Fruit fly (Drosophila melanogaster): ENCODE data around the gene CG15550.

Gene CG15550

DNA sequence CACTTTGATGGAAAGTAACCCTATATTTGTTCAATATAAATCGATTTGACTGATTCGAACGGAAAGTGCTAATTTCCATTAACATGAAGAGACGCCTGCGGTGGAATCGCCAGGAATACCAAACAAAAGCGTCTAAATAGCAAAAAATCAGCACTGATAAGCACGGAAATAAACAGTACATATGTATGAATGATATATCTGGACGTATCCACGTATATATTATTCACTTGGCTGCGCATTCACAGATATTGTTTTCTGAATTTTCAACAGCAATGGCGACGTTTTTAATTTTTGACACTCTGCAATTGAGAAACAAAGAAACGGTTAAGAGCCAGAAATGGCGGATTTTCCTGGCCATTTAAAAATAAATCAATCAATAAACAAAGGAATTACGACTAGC, 49.6 kb downstream of the CG15550 start:
- TF ChIP-seq Sin3A (optimal IDR thresholded peaks at IDR 0.05) (no peak), psq (optimal IDR thresholded peaks at IDR 0.05) (no peak), h (optimal IDR thresholded peaks at IDR 0.05) (no peak), insv (optimal IDR thresholded peaks at IDR 0.05) (no peak), ttk (optimal IDR thresholded peaks at IDR 0.05) (no peak), Myc (optimal IDR thresholded peaks at IDR 0.05) (no peak)

DNA sequence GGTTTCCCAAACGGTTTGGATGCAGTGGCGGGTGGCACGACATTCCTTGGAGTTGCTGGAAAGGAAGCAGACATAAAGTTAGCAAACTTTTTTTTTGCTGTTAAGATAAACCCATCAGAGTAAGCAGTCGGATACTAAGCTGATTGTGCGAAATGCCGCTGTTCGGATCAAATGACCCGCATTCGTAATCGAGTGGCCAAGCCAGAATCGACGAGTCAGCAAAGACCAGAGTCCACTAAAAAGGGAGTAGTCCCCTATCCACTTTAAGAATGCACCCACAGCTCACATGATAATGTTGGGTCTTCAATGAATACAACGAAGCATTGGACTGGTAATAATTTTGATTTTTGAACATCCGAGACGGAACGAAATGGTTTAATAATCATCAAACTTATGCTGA, 50.1 kb downstream of the CG15550 start:
- TF ChIP-seq insv (optimal IDR thresholded peaks at IDR 0.05), result no peak
- no peak for TF ChIP-seq ttk (optimal IDR thresholded peaks at IDR 0.05)
- no peak for TF ChIP-seq Myc (optimal IDR thresholded peaks at IDR 0.05)
- TF ChIP-seq psq (optimal IDR thresholded peaks at IDR 0.05), result no peak
- no peak for TF ChIP-seq Sin3A (optimal IDR thresholded peaks at IDR 0.05)
- TF ChIP-seq h (optimal IDR thresholded peaks at IDR 0.05), result no peak
